Fruit fly (Drosophila melanogaster) S2 (cell line): ENCODE data around the gene CG7166.

Experiments
- CG8478 ChIP-seq: fragments of >200 bp; optimal IDR thresholded peaks from 2 replicates; lab custom pipeline; 2018
- CTCF ChIP-seq, 2 experiments: fragments of >200 bp; optimal IDR thresholded peaks; 2 replicates each; lab custom pipeline; 2018

- TF ChIP-seq CG8478 (lab: Kevin White, UChicago): no peak
- TF ChIP-seq CTCF (optimal IDR thresholded peaks at IDR 0.05; lab: Kevin White, UChicago): no peak
Observed at dm6 chr3L:21639059-21639458, 13.6 kb upstream of the CG7166 start, which contains the start of gene CG32445.
